Fruit fly (Drosophila melanogaster) whole organism, adult: Measurements from ENCODE around the gene CG32313.

Source experiments
- CG11617 ChIP-seq: fragments of 200-800 bp; sonication (Bioruptor generic); optimal IDR thresholded peaks from 2 replicates; lab custom pipeline; 2017; ENCODE audit warnings: mild to moderate bottlenecking, missing biosample characterization, missing genetic modification reagents, missing genetic modification characterization
- CG12768 ChIP-seq: fragments of 200-800 bp; sonication (Bioruptor generic); optimal IDR thresholded peaks from 2 replicates; lab custom pipeline; 2017; ENCODE audit warnings: missing biosample characterization, missing genetic modification characterization, mild to moderate bottlenecking, moderate library complexity, missing genetic modification reagents
- CG14711 ChIP-seq: fragments of 200-800 bp; sonication (Bioruptor generic); optimal IDR thresholded peaks from 2 replicates; lab custom pipeline; 2018; ENCODE audit warnings: missing biosample characterization, mild to moderate bottlenecking, missing genetic modification characterization, moderate library complexity
- CG1620 ChIP-seq: fragments of 200-800 bp; sonication (Bioruptor generic); optimal IDR thresholded peaks from 2 replicates; lab custom pipeline; 2016; ENCODE audit warnings: missing biosample characterization, missing genetic modification characterization
- CG33017 ChIP-seq: fragments of 200-800 bp; sonication (Bioruptor generic); optimal IDR thresholded peaks from 2 replicates; lab custom pipeline; 2018; ENCODE audit warnings: missing biosample characterization, mild to moderate bottlenecking, missing genetic modification characterization, moderate library complexity
- CG5204 ChIP-seq: fragments of 200-800 bp; sonication (Bioruptor generic); optimal IDR thresholded peaks from 2 replicates; lab custom pipeline; 2016; ENCODE audit warnings: missing biosample characterization, missing genetic modification characterization
- CG7045 ChIP-seq: fragments of 200-800 bp; sonication (Bioruptor generic); optimal IDR thresholded peaks from 2 replicates; lab custom pipeline; 2017; ENCODE audit warnings: missing biosample characterization, mild to moderate bottlenecking, missing genetic modification characterization
- CG7101 ChIP-seq: fragments of 200-800 bp; sonication (Bioruptor generic); optimal IDR thresholded peaks from 2 replicates; lab custom pipeline; 2018; ENCODE audit warnings: missing biosample characterization, mild to moderate bottlenecking, missing genetic modification characterization, moderate library complexity
- Clk ChIP-seq: fragments of 200-800 bp; sonication (Bioruptor generic); optimal IDR thresholded peaks from 2 replicates; lab custom pipeline; 2017; ENCODE audit warnings: missing biosample characterization, missing genetic modification characterization
- Crg-1 ChIP-seq: fragments of 200-800 bp; sonication (Bioruptor generic); optimal IDR thresholded peaks from 2 replicates; lab custom pipeline; 2016; ENCODE audit warnings: missing biosample characterization, missing genetic modification characterization
- Hr96 ChIP-seq: fragments of 200-800 bp; sonication (Bioruptor generic); optimal IDR thresholded peaks from 2 replicates; lab custom pipeline; 2016; ENCODE audit warnings: missing biosample characterization, missing genetic modification characterization
- Mnt ChIP-seq: fragments of 200-800 bp; sonication (Bioruptor generic); optimal IDR thresholded peaks from 2 replicates; lab custom pipeline; 2016; ENCODE audit warnings: missing biosample characterization, mild to moderate bottlenecking, missing genetic modification characterization
- bab1 ChIP-seq: fragments of 200-800 bp; sonication (Bioruptor generic); optimal IDR thresholded peaks from 3 replicates; lab custom pipeline; 2019; ENCODE audit warnings: missing biosample characterization, mild to moderate bottlenecking, missing genetic modification characterization, moderate library complexity
- cic ChIP-seq: fragments of 200-800 bp; sonication (Bioruptor generic); optimal IDR thresholded peaks from 2 replicates; lab custom pipeline; 2017; ENCODE audit warnings: missing biosample characterization, mild to moderate bottlenecking, missing genetic modification characterization, moderate library complexity
- cnc ChIP-seq, 2 experiments: fragments of >200 bp; optimal IDR thresholded peaks; 2 replicates each; lab custom pipeline; 2017
- kay ChIP-seq: fragments of 200-800 bp; sonication (Bioruptor generic); peaks from one replicate; lab custom pipeline; 2016; ENCODE audit warnings: missing biosample characterization, missing genetic modification characterization, borderline replicate concordance
- ovo ChIP-seq: fragments of 200-800 bp; sonication (Bioruptor generic); optimal IDR thresholded peaks from 2 replicates; lab custom pipeline; 2016; ENCODE audit warnings: missing biosample characterization, missing genetic modification characterization
- pad ChIP-seq: fragments of 200-800 bp; sonication (Bioruptor generic); optimal IDR thresholded peaks from 3 replicates; lab custom pipeline; 2017; ENCODE audit warnings: missing biosample characterization, missing genetic modification characterization, mild to moderate bottlenecking, moderate library complexity, missing genetic modification reagents
- tj ChIP-seq: fragments of 200-800 bp; sonication (Bioruptor generic); optimal IDR thresholded peaks from 3 replicates; lab custom pipeline; 2017; ENCODE audit warnings: missing biosample characterization, mild to moderate bottlenecking, missing genetic modification characterization, moderate library complexity
- toe ChIP-seq: fragments of 200-800 bp; sonication (Bioruptor generic); optimal IDR thresholded peaks from 2 replicates; lab custom pipeline; 2016; ENCODE audit warnings: missing biosample characterization, missing genetic modification characterization

Gene CG32313

dm6 chr3L:1515820-1516540, 29.6 kb downstream of the CG32313 start:
- TF ChIP-seq ovo, result no peak
- no peak for TF ChIP-seq cnc (optimal IDR thresholded peaks at IDR 0.05; lab: Kevin White, UChicago)
- no peak for TF ChIP-seq CG12768 (GFP tag; lab: Kevin White, UChicago)
- TF ChIP-seq toe (GFP tag; lab: Kevin White, UChicago), result no peak
- no peak for TF ChIP-seq pad
- peak; percentile 36 for TF ChIP-seq Crg-1 (GFP tag; lab: Kevin White, UChicago)
- TF ChIP-seq Hr96 (GFP tag; lab: Kevin White, UChicago), result peak; percentile 35
- TF ChIP-seq CG33017 (tag; lab: Kevin White, UChicago), result peak; percentile 46
- TF ChIP-seq CG7045 (GFP tag; lab: Kevin White, UChicago), result peak; percentile 26
- TF ChIP-seq CG7101 (tag; lab: Kevin White, UChicago), result peak; percentile 60
- peak; percentile 82 for TF ChIP-seq bab1 (GFP tag; lab: Kevin White, UChicago)
- TF ChIP-seq CG14711 (tag; lab: Kevin White, UChicago), result peak; percentile 34
- no peak for TF ChIP-seq Clk (GFP tag; lab: Kevin White, UChicago)
- no peak for TF ChIP-seq kay (GFP tag; lab: Kevin White, UChicago)
- no peak for TF ChIP-seq CG1620 (GFP tag; lab: Kevin White, UChicago)
- TF ChIP-seq Mnt, result peak; percentile 10
- peak; percentile 52 for TF ChIP-seq CG11617 (GFP tag; lab: Kevin White, UChicago)
- TF ChIP-seq CG5204 (GFP tag; lab: Kevin White, UChicago), result peak; percentile 21
- peak; percentile 91 for TF ChIP-seq tj (GFP tag; lab: Kevin White, UChicago)
- TF ChIP-seq cic, result no peak

DNA sequence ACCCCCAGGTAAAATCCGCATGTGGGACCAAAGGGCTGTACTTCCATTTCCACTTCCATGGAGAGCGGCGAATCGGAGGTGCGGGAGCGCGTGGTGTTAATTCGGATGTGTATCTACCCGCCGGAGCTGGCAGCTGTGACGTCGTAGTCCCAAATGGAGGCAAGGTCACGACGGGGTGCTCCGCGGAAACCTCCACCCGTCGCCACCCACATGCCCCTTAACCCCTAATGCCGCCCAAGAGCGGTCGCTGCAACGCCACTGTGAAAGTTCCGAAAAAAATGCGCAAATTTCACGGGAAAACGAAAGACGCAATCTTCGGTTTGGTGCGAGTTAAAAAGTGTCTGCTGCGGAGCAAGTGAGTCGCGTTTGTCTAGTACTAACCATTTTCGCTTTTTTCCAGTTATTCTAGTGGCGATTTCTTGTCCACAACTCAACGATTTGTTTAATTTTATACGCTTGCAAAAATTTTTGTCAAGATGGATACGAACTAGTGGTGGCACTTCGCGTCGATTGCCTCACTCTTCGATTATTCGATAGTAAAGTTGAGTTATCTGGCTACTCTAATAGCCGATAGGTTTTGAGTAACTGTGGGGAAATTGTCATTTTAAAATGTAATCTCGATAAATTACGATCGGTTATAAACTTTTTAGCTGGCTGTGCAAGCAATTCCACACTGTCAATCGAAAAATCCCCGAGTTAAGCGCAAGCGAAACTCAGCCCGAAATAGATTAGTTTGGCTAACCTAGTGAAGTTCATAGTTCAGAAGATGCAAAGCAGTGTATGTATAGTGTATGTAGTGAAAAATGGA, 43.3 kb downstream of the CG32313 start, which contains the start of the genes hfp and Psa:
Gene hfp (minus strand): TSS at position 505 of the 808 bp plus-strand sequence.
Gene Psa (plus strand): TSS at position 758 of the 808 bp plus-strand sequence.
- TF ChIP-seq CG11617 (GFP tag; lab: Kevin White, UChicago) (peak; percentile 2), Hr96 (GFP tag; lab: Kevin White, UChicago) (no peak), cnc (optimal IDR thresholded peaks at IDR 0.05; lab: Kevin White, UChicago) (no peak), CG7101 (tag; lab: Kevin White, UChicago) (no peak), Clk (GFP tag; lab: Kevin White, UChicago) (no peak), tj (GFP tag; lab: Kevin White, UChicago) (peak; percentile 38), toe (GFP tag; lab: Kevin White, UChicago) (no peak), CG33017 (tag; lab: Kevin White, UChicago) (no peak), cic (no peak), CG14711 (tag; lab: Kevin White, UChicago) (no peak), CG7045 (GFP tag; lab: Kevin White, UChicago) (no peak), CG12768 (GFP tag; lab: Kevin White, UChicago) (no peak), Mnt (no peak), pad (no peak), CG5204 (GFP tag; lab: Kevin White, UChicago) (no peak), bab1 (GFP tag; lab: Kevin White, UChicago) (peak; percentile 33), CG1620 (GFP tag; lab: Kevin White, UChicago) (no peak), kay (GFP tag; lab: Kevin White, UChicago) (no peak), Crg-1 (GFP tag; lab: Kevin White, UChicago) (no peak), ovo (no peak)

DNA sequence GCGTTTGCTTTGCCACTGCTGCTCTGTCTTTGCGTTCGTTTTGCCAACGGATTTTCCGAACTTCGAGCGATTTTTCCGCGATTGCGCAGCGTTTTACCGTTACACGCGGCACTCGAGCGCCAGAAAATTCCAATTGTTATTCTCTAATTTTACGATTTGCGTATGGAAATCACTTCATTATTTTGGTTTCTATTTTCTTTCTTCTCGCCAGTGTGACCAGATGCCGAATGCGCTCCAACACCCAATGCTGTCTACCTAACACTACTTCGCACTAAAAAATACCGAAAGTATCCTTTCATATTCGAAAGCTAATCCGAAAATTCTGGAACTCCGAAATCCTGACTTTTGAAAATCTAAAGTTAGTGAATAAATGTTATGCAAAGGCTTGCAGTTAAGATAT, 49.1 kb downstream of the CG32313 start, which contains the start of gene CG12084:
Gene CG12084 (minus strand): TSS at position 236 of the 400 bp plus-strand sequence.
- TF ChIP-seq CG7045 (GFP tag; lab: Kevin White, UChicago) (no peak), CG12768 (GFP tag; lab: Kevin White, UChicago) (no peak), bab1 (GFP tag; lab: Kevin White, UChicago) (peak; percentile 40), toe (GFP tag; lab: Kevin White, UChicago) (no peak), tj (GFP tag; lab: Kevin White, UChicago) (no peak), CG1620 (GFP tag; lab: Kevin White, UChicago) (no peak)

DNA sequence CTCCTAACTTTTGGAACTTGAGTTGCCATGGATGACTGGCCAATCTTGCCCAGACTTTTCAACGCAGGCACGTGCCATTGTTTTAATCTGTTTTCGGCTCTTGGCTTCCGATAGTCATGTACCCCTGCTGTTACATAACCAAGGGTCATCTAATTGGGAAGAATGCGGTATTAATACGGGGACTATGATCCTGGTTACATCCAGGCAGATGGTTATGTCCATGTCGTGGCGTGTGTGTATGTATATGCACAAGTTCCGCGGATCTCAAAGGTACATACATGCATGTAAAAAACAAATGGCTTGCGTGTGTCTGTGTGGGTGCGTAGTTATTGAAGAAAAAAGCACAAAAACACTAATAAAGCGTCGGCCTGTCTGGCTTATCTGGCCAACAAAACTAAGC, 49.7 kb downstream of the CG32313 start:
- TF ChIP-seq bab1 (GFP tag; lab: Kevin White, UChicago), result no peak
